Fruit fly (Drosophila melanogaster) whole organism, wandering third instar larva: Measurements from ENCODE around the gene CG6739.

Experiments used
- CG32264 ChIP-seq: fragments of 200-800 bp; sonication (Bioruptor generic); optimal IDR thresholded peaks from 2 replicates; lab custom pipeline; 2016; ENCODE audit warnings: missing biosample characterization, missing genetic modification characterization
- CG9705 ChIP-seq: fragments of 200-800 bp; sonication (Bioruptor generic); optimal IDR thresholded peaks from 2 replicates; lab custom pipeline; 2018; ENCODE audit warnings: missing biosample characterization, mild to moderate bottlenecking, missing genetic modification characterization
- CrebA ChIP-seq: fragments of 200-800 bp; sonication (Bioruptor generic); optimal IDR thresholded peaks from 2 replicates; lab custom pipeline; 2016; ENCODE audit warnings: missing biosample characterization, mild to moderate bottlenecking, missing genetic modification characterization, borderline replicate concordance
- Dfd ChIP-seq: fragments of >200 bp; optimal IDR thresholded peaks from 2 replicates; lab custom pipeline; 2017; ENCODE audit warnings: missing biosample characterization, missing genetic modification characterization
- Dif ChIP-seq: fragments of 200-275, 200-300 bp; sonication (Bioruptor generic); optimal IDR thresholded peaks from 2 replicates; lab custom pipeline; 2018; ENCODE audit warnings: missing biosample characterization, missing genetic modification characterization; ENCODE audit not compliant: partially characterized antibody
- GATAd ChIP-seq: sonication (Bioruptor generic); optimal IDR thresholded peaks from 2 replicates; lab custom pipeline; 2016; ENCODE audit warnings: missing biosample characterization, missing genetic modification characterization
- HLH106 ChIP-seq: fragments of 200-800 bp; optimal IDR thresholded peaks from 3 replicates; lab custom pipeline; 2019; ENCODE audit warnings: missing biosample characterization, mild to moderate bottlenecking, missing genetic modification characterization, moderate library complexity
- Hr78 ChIP-seq: fragments of >200 bp; optimal IDR thresholded peaks from 2 replicates; lab custom pipeline; 2017; ENCODE audit warnings: missing biosample characterization, missing genetic modification characterization
- Hr83 ChIP-seq: fragments of 200-300 bp; sonication (Bioruptor generic); optimal IDR thresholded peaks from 2 replicates; lab custom pipeline; 2016; ENCODE audit warnings: missing biosample characterization, mild to moderate bottlenecking, missing genetic modification characterization, moderate library complexity; ENCODE audit not compliant: poor library complexity, severe bottlenecking
- Jra ChIP-seq: sonication (Bioruptor generic); optimal IDR thresholded peaks from 2 replicates; lab custom pipeline; 2016; ENCODE audit warnings: missing biosample characterization, missing genetic modification characterization
- Mio ChIP-seq: sonication (Bioruptor generic); optimal IDR thresholded peaks from 2 replicates; lab custom pipeline; 2016; ENCODE audit warnings: missing biosample characterization, missing genetic modification characterization
- N ChIP-seq: fragments of >200 bp; optimal IDR thresholded peaks from 2 replicates; lab custom pipeline; 2018; ENCODE audit warnings: missing biosample characterization, missing external identifiers, missing genetic modification characterization
- OdsH ChIP-seq: fragments of 200-800 bp; sonication (Bioruptor generic); optimal IDR thresholded peaks from 2 replicates; lab custom pipeline; 2016; ENCODE audit warnings: missing biosample characterization, mild to moderate bottlenecking, missing genetic modification characterization
- Rel ChIP-seq, 2 experiments: fragments of 200-800 bp; sonication (Bioruptor generic) in 1 of 2; optimal IDR thresholded peaks; 2 replicates in 1 of 2; 3 replicates in 1 of 2; lab custom pipeline; 2016 to 2019; ENCODE audit warnings: mild to moderate bottlenecking in 2 of 2, missing biosample characterization in 2 of 2, missing genetic modification characterization in 2 of 2, moderate library complexity in 1 of 2
- Sp1 ChIP-seq: fragments of 200-800 bp; sonication (Bioruptor generic); optimal IDR thresholded peaks from 3 replicates; lab custom pipeline; 2019; ENCODE audit warnings: missing biosample characterization, mild to moderate bottlenecking, missing genetic modification characterization, moderate library complexity
- Vsx2 ChIP-seq: fragments of 200-300, 225-300 bp; sonication (Bioruptor generic); optimal IDR thresholded peaks from 2 replicates; lab custom pipeline; 2018; ENCODE audit warnings: missing biosample characterization, missing genetic modification characterization; ENCODE audit not compliant: partially characterized antibody
- br ChIP-seq: fragments of 200-800 bp; sonication (Bioruptor generic); optimal IDR thresholded peaks from 2 replicates; lab custom pipeline; 2016; ENCODE audit warnings: missing biosample characterization, missing genetic modification characterization
- brk ChIP-seq: fragments of 200-800 bp; sonication (Bioruptor generic); optimal IDR thresholded peaks from 2 replicates; lab custom pipeline; 2016; ENCODE audit warnings: missing biosample characterization, mild to moderate bottlenecking, missing genetic modification characterization
- dl ChIP-seq, 2 experiments: fragments of 175-275, 200-275 bp in 1 of 2; fragments of 200-275 bp in 1 of 2; sonication (Bioruptor generic); optimal IDR thresholded peaks; lab custom pipeline; 2018; ENCODE audit warnings: mild to moderate bottlenecking in 2 of 2, missing biosample characterization in 2 of 2, missing genetic modification characterization in 2 of 2, moderate library complexity in 2 of 2; ENCODE audit not compliant: partially characterized antibody in 2 of 2, insufficient read depth in 1 of 2
- dmrt93B ChIP-seq: fragments of 200-800 bp; sonication (Bioruptor generic); optimal IDR thresholded peaks from 2 replicates; lab custom pipeline; 2018; ENCODE audit warnings: missing biosample characterization, mild to moderate bottlenecking, missing genetic modification characterization
- dsf ChIP-seq: sonication (Bioruptor generic); optimal IDR thresholded peaks from 2 replicates; lab custom pipeline; 2016; ENCODE audit warnings: missing biosample characterization, missing genetic modification characterization, borderline replicate concordance
- ey ChIP-seq: fragments of 200-800 bp; sonication (Bioruptor generic); optimal IDR thresholded peaks from 2 replicates; lab custom pipeline; 2016; ENCODE audit warnings: missing biosample characterization, missing genetic modification characterization
- foxo ChIP-seq, 2 experiments: fragments of 200-800 bp; sonication (Bioruptor generic); optimal IDR thresholded peaks; 2 replicates in 1 of 2; 3 replicates in 1 of 2; lab custom pipeline; 2016 to 2017; ENCODE audit warnings: missing biosample characterization in 2 of 2, missing genetic modification characterization in 2 of 2
- fru ChIP-seq: fragments of 200-800 bp; sonication (Bioruptor generic); optimal IDR thresholded peaks from 3 replicates; lab custom pipeline; 2016; ENCODE audit warnings: missing biosample characterization, mild to moderate bottlenecking, missing genetic modification characterization
- h ChIP-seq: fragments of 200-800 bp; sonication (Bioruptor generic); optimal IDR thresholded peaks from 3 replicates; lab custom pipeline; 2016; ENCODE audit warnings: missing biosample characterization, mild to moderate bottlenecking, missing genetic modification characterization
- jim ChIP-seq: fragments of 175-275, 200-325 bp; sonication (Bioruptor generic); optimal IDR thresholded peaks from 2 replicates; lab custom pipeline; 2016; ENCODE audit warnings: missing biosample characterization, mild to moderate bottlenecking, missing genetic modification characterization
- lola ChIP-seq: fragments of >200 bp; optimal IDR thresholded peaks from 2 replicates; lab custom pipeline; 2017; ENCODE audit warnings: missing biosample characterization, missing genetic modification characterization
- pan ChIP-seq: fragments of >200 bp; optimal IDR thresholded peaks from 2 replicates; lab custom pipeline; 2017
- psq ChIP-seq: fragments of 200-800 bp; sonication (Bioruptor generic); optimal IDR thresholded peaks from 3 replicates; lab custom pipeline; 2017; ENCODE audit warnings: missing biosample characterization, mild to moderate bottlenecking, missing genetic modification characterization, moderate library complexity
- rgr ChIP-seq: fragments of 200-800 bp; sonication (Bioruptor generic); optimal IDR thresholded peaks from 3 replicates; lab custom pipeline; 2016; ENCODE audit warnings: missing biosample characterization, mild to moderate bottlenecking, missing genetic modification characterization
- sage ChIP-seq: fragments of 200-800 bp; sonication (Bioruptor generic); optimal IDR thresholded peaks from 2 replicates; lab custom pipeline; 2016; ENCODE audit warnings: missing biosample characterization, mild to moderate bottlenecking, missing genetic modification characterization
- sv ChIP-seq: fragments of 200-800 bp; sonication (Bioruptor generic); optimal IDR thresholded peaks from 3 replicates; lab custom pipeline; 2016; ENCODE audit warnings: missing biosample characterization, missing genetic modification characterization
- tai ChIP-seq: sonication (Bioruptor generic); optimal IDR thresholded peaks from 2 replicates; lab custom pipeline; 2016; ENCODE audit warnings: missing biosample characterization, missing genetic modification characterization
- usp ChIP-seq: fragments of >200 bp; optimal IDR thresholded peaks from 2 replicates; lab custom pipeline; 2017; ENCODE audit warnings: missing biosample characterization, missing genetic modification characterization
- woc ChIP-seq: sonication (Bioruptor generic); optimal IDR thresholded peaks from 2 replicates; lab custom pipeline; 2016; ENCODE audit warnings: missing biosample characterization, mild to moderate bottlenecking, missing genetic modification characterization

The CG6739 gene

DNA sequence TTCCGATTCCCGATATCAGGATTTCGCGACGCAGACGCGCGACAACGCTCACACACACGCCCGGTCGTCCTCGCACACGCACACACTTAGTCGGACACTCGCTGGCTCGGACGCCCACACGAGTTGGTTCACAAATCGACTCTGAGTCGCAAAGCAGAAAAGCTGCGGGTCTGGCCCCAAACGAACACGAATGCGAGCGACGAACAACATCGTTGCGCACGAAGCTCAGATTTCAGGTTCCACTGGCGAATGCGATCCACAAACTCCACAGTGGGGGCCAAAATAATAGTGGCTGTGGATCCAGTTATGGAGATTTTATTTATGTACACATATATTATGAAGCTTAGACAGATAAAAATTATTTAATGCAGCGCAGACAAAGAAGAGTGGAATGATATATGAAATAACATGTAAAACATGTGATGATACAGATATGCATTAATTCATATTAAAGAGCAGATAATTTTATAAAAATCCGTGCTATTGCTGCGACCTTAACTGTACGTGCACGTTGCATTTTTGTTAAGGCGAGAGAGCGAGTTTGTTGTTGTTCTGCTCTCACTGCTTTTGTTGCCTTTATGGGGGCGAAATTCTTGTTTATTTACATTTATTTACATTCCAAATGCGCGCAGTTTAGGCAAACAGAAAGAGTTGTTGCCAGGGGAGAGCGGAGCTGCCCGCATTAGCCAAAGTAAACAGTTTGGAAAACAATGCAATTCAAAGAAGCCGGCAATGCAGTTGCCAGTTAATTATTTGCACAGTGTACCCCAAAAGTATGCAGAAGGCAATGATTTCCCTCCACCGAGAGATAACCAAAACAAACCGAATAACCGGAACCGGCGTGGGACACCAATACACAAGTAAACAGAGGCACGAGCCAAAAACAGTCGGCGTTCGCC is 31.5 kb upstream of the CG6739 start:
- TF ChIP-seq dsf (no peak), tai (GFP tag; lab: Kevin White, UChicago) (no peak), Rel (GFP tag; optimal IDR thresholded peaks at IDR 0.05; lab: Kevin White, UChicago) (peak; percentile 69), Rel (tag; optimal IDR thresholded peaks at IDR 0.05; lab: Kevin White, UChicago) (peak; percentile 77), Sp1 (peak; percentile 51), N (peak; percentile 22), brk (GFP tag; lab: Kevin White, UChicago) (peak; percentile 76), Dif (peak; percentile 76), Vsx2 (peak; percentile 66), dmrt93B (GFP tag; lab: Kevin White, UChicago) (peak; percentile 86), Hr83 (GFP tag; lab: Kevin White, UChicago) (peak; percentile 69), CrebA (GFP tag; lab: Kevin White, UChicago) (peak; percentile 69), h (GFP tag; lab: Kevin White, UChicago) (peak; percentile 94), psq (GFP tag; lab: Kevin White, UChicago) (peak; percentile 78), HLH106 (tag; lab: Kevin White, UChicago) (peak; percentile 95), Jra (no peak), fru (GFP tag; lab: Kevin White, UChicago) (peak; percentile 90), sage (GFP tag; lab: Kevin White, UChicago) (peak; percentile 84), dl (GFP tag; optimal IDR thresholded peaks at IDR 0.05; lab: Kevin White, UChicago; ENCODE audit: insufficient read depth in 1 of 2, partially characterized antibody in 2 of 2) (peak in 1 of 2 experiments; percentile 34), woc (GFP tag; lab: Kevin White, UChicago) (peak; percentile 97), lola (GFP tag; lab: Kevin White, UChicago) (no peak), Hr78 (GFP tag; lab: Kevin White, UChicago) (no peak), foxo (GFP tag; optimal IDR thresholded peaks at IDR 0.05; lab: Kevin White, UChicago) (peak in 1 of 2 experiments; percentile 90), rgr (GFP tag; lab: Kevin White, UChicago) (peak; percentile 87), Dfd (GFP tag; lab: Kevin White, UChicago) (no peak), GATAd (GFP tag; lab: Kevin White, UChicago) (no peak), CG9705 (GFP tag; lab: Kevin White, UChicago) (peak; percentile 91), br (GFP tag; lab: Kevin White, UChicago) (peak; percentile 32), sv (peak; percentile 55), CG32264 (peak; percentile 84), ey (no peak)

DNA sequence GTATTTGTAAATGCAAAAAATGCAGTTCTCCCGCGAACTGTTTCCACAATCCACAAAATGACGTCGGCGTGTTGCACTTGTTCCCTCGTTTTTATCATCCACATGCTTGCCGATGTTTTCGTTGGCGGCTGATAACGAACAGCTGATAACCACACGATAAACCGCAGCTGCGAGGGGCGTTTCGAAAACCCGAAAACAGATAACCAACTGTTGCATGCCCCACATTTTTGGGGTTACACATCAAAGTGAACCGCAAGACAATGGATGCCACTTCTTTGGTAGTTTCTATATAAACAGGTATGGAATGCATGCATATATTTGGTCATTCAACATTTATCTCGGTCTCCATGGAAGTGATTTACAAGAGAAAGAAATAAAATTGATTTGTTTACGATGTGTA is 30.5 kb upstream of the CG6739 start:
- no peak for TF ChIP-seq jim (GFP tag; lab: Kevin White, UChicago)
- no peak for TF ChIP-seq Mio (GFP tag; lab: Kevin White, UChicago)
- no peak for TF ChIP-seq GATAd (GFP tag; lab: Kevin White, UChicago)
- TF ChIP-seq CG9705 (GFP tag; lab: Kevin White, UChicago) = no peak
- TF ChIP-seq sv = no peak
- no peak for TF ChIP-seq usp (GFP tag; lab: Kevin White, UChicago)
- no peak for TF ChIP-seq lola (GFP tag; lab: Kevin White, UChicago)
- TF ChIP-seq fru (GFP tag; lab: Kevin White, UChicago) = no peak
- TF ChIP-seq Dif = no peak
- no peak for TF ChIP-seq dl (GFP tag; optimal IDR thresholded peaks at IDR 0.05; lab: Kevin White, UChicago; ENCODE audit: insufficient read depth in 1 of 2, partially characterized antibody in 2 of 2)
- TF ChIP-seq h (GFP tag; lab: Kevin White, UChicago) = no peak

DNA sequence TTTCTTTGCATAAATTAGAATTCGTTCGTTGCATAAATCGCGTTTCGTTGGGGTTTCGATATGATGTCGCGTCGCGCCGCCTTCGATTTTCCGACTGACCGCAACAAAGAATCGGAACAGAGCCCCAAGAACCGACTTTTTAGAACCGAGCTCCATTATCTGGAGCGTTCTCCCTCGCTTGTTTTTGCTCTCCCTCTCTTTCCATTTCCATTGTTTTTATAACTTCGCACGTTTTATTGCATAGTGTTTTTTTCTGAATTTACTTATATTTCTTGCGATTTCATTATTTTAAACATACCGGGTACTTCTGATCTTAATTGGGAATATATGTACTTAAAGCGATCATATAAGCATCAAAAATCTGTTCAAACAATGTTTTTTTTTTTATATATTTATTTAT is 29.3 kb upstream of the CG6739 start, which contains the start of gene RapGAP1:
TSS of gene RapGAP1 (minus strand) at position 101 of the 400 bp plus-strand sequence.
- no peak for TF ChIP-seq Rel (GFP tag; optimal IDR thresholded peaks at IDR 0.05; lab: Kevin White, UChicago)
- no peak for TF ChIP-seq Rel (tag; optimal IDR thresholded peaks at IDR 0.05; lab: Kevin White, UChicago)
- TF ChIP-seq ey = no peak
- no peak for TF ChIP-seq sv
- TF ChIP-seq fru (GFP tag; lab: Kevin White, UChicago) = no peak
- no peak for TF ChIP-seq CrebA (GFP tag; lab: Kevin White, UChicago)
- no peak for TF ChIP-seq OdsH (GFP tag; lab: Kevin White, UChicago)
- no peak for TF ChIP-seq Vsx2
- no peak for TF ChIP-seq Hr83 (GFP tag; lab: Kevin White, UChicago)
- no peak for TF ChIP-seq pan (lab: Kevin White, UChicago)
- TF ChIP-seq dl (GFP tag; optimal IDR thresholded peaks at IDR 0.05; lab: Kevin White, UChicago; ENCODE audit: insufficient read depth in 1 of 2, partially characterized antibody in 2 of 2) = no peak
- no peak for TF ChIP-seq br (GFP tag; lab: Kevin White, UChicago)
- TF ChIP-seq CG32264 = no peak
- TF ChIP-seq, all 38 proteins: peak for 0
